Fruit fly (Drosophila melanogaster) whole organism, embryonic: ENCODE data around the gene Ugt35E1.

Source experiments
- Adf1 ChIP-seq: fragments of 200-800 bp; sonication (Bioruptor generic); IDR thresholded peaks from 2 replicates; pipeline ENCODE4 v1.3.6; 2022; ENCODE audit warnings: missing biosample characterization, missing genetic modification characterization
- Atf6 ChIP-seq: fragments of 200-800 bp; sonication (Bioruptor generic); IDR thresholded peaks from 2 replicates; pipeline ENCODE4 v1.3.6; 2022; ENCODE audit warnings: missing biosample characterization, missing genetic modification characterization
- Bdp1 ChIP-seq: fragments of 200-800 bp; sonication (Bioruptor generic); optimal IDR thresholded peaks from 3 replicates; lab custom pipeline; 2016; ENCODE audit warnings: missing biosample characterization, missing genetic modification characterization
- CG10462 ChIP-seq: fragments of 200-800 bp; sonication (Bioruptor generic); optimal IDR thresholded peaks from 2 replicates; lab custom pipeline; 2016; ENCODE audit warnings: missing biosample characterization, missing genetic modification characterization
- CG11093 ChIP-seq: fragments of 200-800 bp; sonication (Bioruptor generic); IDR thresholded peaks from 3 replicates; pipeline ENCODE4 v1.3.6; 2022; ENCODE audit warnings: missing biosample characterization, missing genetic modification characterization
- CG12155 ChIP-seq: fragments of 200-800 bp; sonication (Bioruptor generic); optimal IDR thresholded peaks from 3 replicates; lab custom pipeline; 2016; ENCODE audit warnings: missing biosample characterization, missing genetic modification characterization
- CG1529 ChIP-seq: fragments of 200-800 bp; sonication (Bioruptor generic); optimal IDR thresholded peaks from 3 replicates; lab custom pipeline; 2018; ENCODE audit warnings: missing biosample characterization, missing genetic modification characterization
- CG1602 ChIP-seq: fragments of 200-800 bp; sonication (Bioruptor generic); optimal IDR thresholded peaks from 3 replicates; lab custom pipeline; 2016; ENCODE audit warnings: missing biosample characterization, missing genetic modification characterization
- CG16863 ChIP-seq: fragments of 200-800 bp; sonication (Bioruptor generic); optimal IDR thresholded peaks from 3 replicates; lab custom pipeline; 2016; ENCODE audit warnings: missing biosample characterization, missing genetic modification characterization
- CG17328 ChIP-seq: fragments of 200-800 bp; sonication (Bioruptor generic); IDR thresholded peaks from 2 replicates; pipeline ENCODE4 v1.3.6; 2022; ENCODE audit warnings: missing biosample characterization, missing genetic modification characterization
- CG17385 ChIP-seq: fragments of 200-800 bp; sonication (Bioruptor generic); optimal IDR thresholded peaks from 3 replicates; lab custom pipeline; 2018; ENCODE audit warnings: missing biosample characterization, mild to moderate bottlenecking, missing genetic modification characterization
- CG17912 ChIP-seq: fragments of 200-800 bp; sonication (Bioruptor generic); optimal IDR thresholded peaks from 2 replicates; lab custom pipeline; 2018; ENCODE audit warnings: missing biosample characterization, mild to moderate bottlenecking, missing genetic modification characterization
- CG18011 ChIP-seq: fragments of 200-800 bp; sonication (Bioruptor generic); optimal IDR thresholded peaks from 2 replicates; lab custom pipeline; 2017; ENCODE audit warnings: missing biosample characterization, missing genetic modification characterization, mild to moderate bottlenecking, moderate library complexity, missing genotype
- CG33557 ChIP-seq: fragments of 200-800 bp; sonication (Bioruptor generic); optimal IDR thresholded peaks from 2 replicates; lab custom pipeline; 2019; ENCODE audit warnings: missing biosample characterization, mild to moderate bottlenecking, missing genetic modification characterization, moderate library complexity
- CG34224 ChIP-seq: fragments of 200-800 bp; sonication (Bioruptor generic); IDR thresholded peaks from 3 replicates; pipeline ENCODE4 v1.3.6; 2022; ENCODE audit warnings: missing biosample characterization, missing genetic modification characterization; ENCODE audit not compliant: partially characterized antibody
- CG6791 ChIP-seq: fragments of 200-800 bp; sonication (Bioruptor generic); IDR thresholded peaks from 3 replicates; pipeline ENCODE4 v1.3.6; 2022; ENCODE audit warnings: missing biosample characterization, missing genetic modification characterization; ENCODE audit not compliant: partially characterized antibody
- CG7271 ChIP-seq: fragments of 200-800 bp; sonication (Bioruptor generic); optimal IDR thresholded peaks from 2 replicates; lab custom pipeline; 2018; ENCODE audit warnings: missing biosample characterization, mild to moderate bottlenecking, missing genetic modification characterization, moderate library complexity
- CG7556 ChIP-seq: fragments of 200-800 bp; sonication (Bioruptor generic); optimal IDR thresholded peaks from 2 replicates; lab custom pipeline; 2017; ENCODE audit warnings: missing biosample characterization, mild to moderate bottlenecking, missing genetic modification characterization
- CG7839 ChIP-seq: fragments of 200-800 bp; sonication (Bioruptor generic); optimal IDR thresholded peaks from 3 replicates; lab custom pipeline; 2018; ENCODE audit warnings: missing biosample characterization, mild to moderate bottlenecking, missing genetic modification characterization, moderate library complexity
- CG8359 ChIP-seq: fragments of 200-800 bp; sonication (Bioruptor generic); optimal IDR thresholded peaks from 2 replicates; lab custom pipeline; 2017; ENCODE audit warnings: missing biosample characterization, mild to moderate bottlenecking, missing genetic modification characterization, borderline replicate concordance
- CG8478 ChIP-seq: fragments of >200 bp; optimal IDR thresholded peaks from 2 replicates; lab custom pipeline; 2018
- Dip3 ChIP-seq: fragments of 200-800 bp; sonication (Bioruptor generic); optimal IDR thresholded peaks from 3 replicates; lab custom pipeline; 2016; ENCODE audit warnings: missing biosample characterization, missing genetic modification characterization
- Dp ChIP-seq: fragments of 200-800 bp; sonication (Bioruptor generic); optimal IDR thresholded peaks from 2 replicates; lab custom pipeline; 2018; ENCODE audit warnings: missing biosample characterization, mild to moderate bottlenecking, missing genetic modification characterization, moderate library complexity
- HLH3B ChIP-seq: fragments of 200-800 bp; sonication (Bioruptor generic); IDR thresholded peaks from 2 replicates; pipeline ENCODE4 v1.3.6; 2022; ENCODE audit warnings: missing biosample characterization, missing genetic modification characterization
- Hr51 ChIP-seq, 2 experiments: fragments of 200-800 bp; sonication (Bioruptor generic); optimal IDR thresholded peaks; 2 replicates in 1 of 2; 3 replicates in 1 of 2; lab custom pipeline; 2016 to 2018; ENCODE audit warnings: missing biosample characterization in 2 of 2, missing genetic modification characterization in 2 of 2, mild to moderate bottlenecking in 1 of 2, moderate library complexity in 1 of 2
- Lim3 ChIP-seq: fragments of 200-800 bp; sonication (Bioruptor generic); IDR thresholded peaks from 2 replicates; pipeline ENCODE4 v1.3.6; 2022; ENCODE audit warnings: missing biosample characterization, missing genetic modification characterization
- Mad ChIP-seq: fragments of 200-800 bp; sonication (Bioruptor generic); optimal IDR thresholded peaks from 2 replicates; lab custom pipeline; 2016; ENCODE audit warnings: missing biosample characterization, missing genetic modification characterization
- Myb ChIP-seq: fragments of 200-800 bp; sonication (Bioruptor generic); optimal IDR thresholded peaks from 2 replicates; lab custom pipeline; 2016; ENCODE audit warnings: missing biosample characterization, missing genetic modification characterization
- NC2α ChIP-seq: fragments of 200-800 bp; sonication (Bioruptor generic); optimal IDR thresholded peaks from 2 replicates; lab custom pipeline; 2016; ENCODE audit warnings: missing biosample characterization, missing genetic modification characterization
- Taf1 ChIP-seq: fragments of 200-800 bp; sonication (Bioruptor generic); IDR thresholded peaks from 2 replicates; pipeline ENCODE4 v1.3.6; 2022; ENCODE audit warnings: missing biosample characterization, missing genetic modification characterization
- abd-A ChIP-seq: fragments of 200-800 bp; sonication (Bioruptor generic); optimal IDR thresholded peaks from 3 replicates; lab custom pipeline; 2019; ENCODE audit warnings: missing biosample characterization, mild to moderate bottlenecking, missing genetic modification characterization, moderate library complexity
- al ChIP-seq: fragments of 200-800 bp; sonication (Bioruptor generic); IDR thresholded peaks from 2 replicates; pipeline ENCODE4 v1.3.6; 2022; ENCODE audit warnings: missing biosample characterization, missing genetic modification characterization
- amos ChIP-seq: fragments of 200-800 bp; sonication (Bioruptor generic); IDR thresholded peaks from 2 replicates; pipeline ENCODE4 v1.3.6; 2022; ENCODE audit warnings: missing biosample characterization, missing genetic modification characterization; ENCODE audit not compliant: partially characterized antibody
- dmrt99B ChIP-seq: fragments of 200-800 bp; sonication (Bioruptor generic); optimal IDR thresholded peaks from 2 replicates; lab custom pipeline; 2018; ENCODE audit warnings: missing biosample characterization, mild to moderate bottlenecking, missing genetic modification characterization, moderate library complexity
- emc ChIP-seq: fragments of 200-800 bp; sonication (Bioruptor generic); optimal IDR thresholded peaks from 2 replicates; lab custom pipeline; 2016; ENCODE audit warnings: missing biosample characterization, missing genetic modification characterization
- hbn ChIP-seq: fragments of 200-800 bp; sonication (Bioruptor generic); IDR thresholded peaks from 2 replicates; pipeline ENCODE4 v1.3.6; 2022; ENCODE audit warnings: missing biosample characterization, missing genetic modification characterization; ENCODE audit not compliant: partially characterized antibody
- inv ChIP-seq: fragments of 200-800 bp; sonication (Bioruptor generic); IDR thresholded peaks from 2 replicates; pipeline ENCODE4 v1.3.6; 2022; ENCODE audit warnings: missing biosample characterization, missing genetic modification characterization; ENCODE audit not compliant: partially characterized antibody
- oc ChIP-seq: fragments of 200-800 bp; sonication (Bioruptor generic); optimal IDR thresholded peaks from 2 replicates; lab custom pipeline; 2018; ENCODE audit warnings: missing biosample characterization, mild to moderate bottlenecking, missing genetic modification characterization, moderate library complexity
- onecut ChIP-seq: fragments of 200-800 bp; sonication (Bioruptor generic); IDR thresholded peaks from 2 replicates; pipeline ENCODE4 v1.3.6; 2022; ENCODE audit warnings: missing biosample characterization, missing genetic modification characterization
- pfk ChIP-seq: fragments of 200-800 bp; sonication (Bioruptor generic); optimal IDR thresholded peaks from 2 replicates; lab custom pipeline; 2018; ENCODE audit warnings: missing biosample characterization, mild to moderate bottlenecking, missing genetic modification characterization, moderate library complexity
- pnt ChIP-seq: fragments of 200-800 bp; sonication (Bioruptor generic); optimal IDR thresholded peaks from 3 replicates; lab custom pipeline; 2016; ENCODE audit warnings: missing biosample characterization, missing genetic modification characterization
- prd ChIP-seq, 3 experiments: fragments of >200 bp in 2 of 3; fragments of 200-800 bp in 1 of 3; sonication (Bioruptor generic) in 1 of 3; optimal IDR thresholded peaks in 2 of 3; IDR thresholded peaks in 1 of 3; 2 replicates in 2 of 3; 3 replicates in 1 of 3; pipeline versions ENCODE4 v1.3.6 to Lab custom; 2017 to 2022; ENCODE audit warnings: missing biosample characterization in 1 of 3, missing genetic modification characterization in 1 of 3
- ssp ChIP-seq: fragments of 200-800 bp; sonication (Bioruptor generic); IDR thresholded peaks from 2 replicates; pipeline ENCODE4 v1.3.6; 2022; ENCODE audit warnings: missing biosample characterization, missing genetic modification characterization
- stc ChIP-seq: fragments of 200-800 bp; sonication (Bioruptor generic); IDR thresholded peaks from 2 replicates; pipeline ENCODE4 v1.3.6; 2022; ENCODE audit warnings: missing biosample characterization, missing genetic modification characterization
- stwl ChIP-seq: fragments of 200-800 bp; sonication (Bioruptor generic); optimal IDR thresholded peaks from 3 replicates; lab custom pipeline; 2018; ENCODE audit warnings: missing biosample characterization, mild to moderate bottlenecking, missing genetic modification characterization, moderate library complexity
- tup ChIP-seq: fragments of 200-800 bp; sonication (Bioruptor generic); optimal IDR thresholded peaks from 2 replicates; lab custom pipeline; 2016; ENCODE audit warnings: missing biosample characterization, mild to moderate bottlenecking, missing genetic modification characterization, moderate library complexity
- unpg ChIP-seq: fragments of 200-800 bp; sonication (Bioruptor generic); optimal IDR thresholded peaks from 3 replicates; lab custom pipeline; 2018; ENCODE audit warnings: missing biosample characterization, mild to moderate bottlenecking, missing genetic modification characterization, moderate library complexity
- wor ChIP-seq: fragments of 200-800 bp; sonication (Bioruptor generic); IDR thresholded peaks from 2 replicates; pipeline ENCODE4 v1.3.6; 2022; ENCODE audit warnings: missing biosample characterization, missing genetic modification characterization

Ugt35E1 gene

dm6 chr3R:11196648-11197388 is 30.9 kb upstream of the Ugt35E1 start (continued):
- TF ChIP-seq CG17912 (GFP tag; lab: Kevin White, UChicago) (peak; percentile 85), CG7839 (peak; percentile 100), Dip3 (peak; percentile 88), pnt (GFP tag; lab: Kevin White, UChicago) (peak; percentile 81), NC2α (GFP tag; lab: Kevin White, UChicago) (peak; percentile 77), CG7271 (tag; lab: Kevin White, UChicago) (peak; percentile 85), Dp (peak; percentile 23), tup (GFP tag; lab: Kevin White, UChicago) (peak; percentile 69), ssp (GFP tag; lab: Robert Waterston, UW) (peak; percentile 95), hbn (no peak), CG1602 (GFP tag; lab: Kevin White, UChicago) (peak; percentile 97), CG6791 (GFP tag; lab: Robert Waterston, UW) (no peak), pfk (GFP tag; lab: Kevin White, UChicago) (peak; percentile 50), CG34224 (GFP tag; lab: Robert Waterston, UW) (no peak), Bdp1 (GFP tag; lab: Kevin White, UChicago) (peak; percentile 80), wor (GFP tag; lab: Robert Waterston, UW) (peak; percentile 99), CG16863 (GFP tag; lab: Kevin White, UChicago) (peak; percentile 88), Mad (GFP tag; lab: Kevin White, UChicago) (peak; percentile 86), dmrt99B (tag; lab: Kevin White, UChicago) (peak; percentile 100), CG17328 (GFP tag; lab: Robert Waterston, UW) (peak; percentile 95), CG18011 (GFP tag; lab: Kevin White, UChicago) (peak; percentile 90), amos (GFP tag; lab: Robert Waterston, UW) (no peak; the same call in 1 of the 2 replicates), unpg (peak; percentile 98), Adf1 (GFP tag; lab: Robert Waterston, UW) (peak; percentile 88), CG7556 (peak; percentile 100), CG10462 (peak; percentile 91), Myb (GFP tag; lab: Kevin White, UChicago) (peak; percentile 69), oc (tag; lab: Kevin White, UChicago) (peak; percentile 97), Taf1 (GFP tag; lab: Robert Waterston, UW) (peak; percentile 94), inv (GFP tag; lab: Robert Waterston, UW) (no peak), CG8478 (no peak), prd (optimal IDR thresholded peaks at IDR 0.05; lab: Kevin White, UChicago) (no peak), prd (GFP tag; IDR thresholded peaks at IDR 0.05; lab: Robert Waterston, UW) (peak; percentile 98), CG11093 (GFP tag; lab: Robert Waterston, UW) (peak; percentile 98), CG1529 (peak; percentile 97), Hr51 (GFP tag; optimal IDR thresholded peaks at IDR 0.05; lab: Kevin White, UChicago) (peak; percentile 93 to 100), onecut (GFP tag; lab: Robert Waterston, UW) (peak; percentile 95), al (peak; percentile 99), Lim3 (GFP tag; lab: Robert Waterston, UW) (peak; percentile 96), abd-A (peak; percentile 98), emc (GFP tag; lab: Kevin White, UChicago) (peak; percentile 85), CG17385 (peak; percentile 96), CG12155 (peak; percentile 94), stwl (no peak), HLH3B (GFP tag; lab: Robert Waterston, UW) (peak; percentile 98), CG33557 (GFP tag; lab: Kevin White, UChicago) (peak; percentile 90), Atf6 (peak; percentile 99), CG8359 (GFP tag; lab: Kevin White, UChicago) (peak; percentile 93), stc (GFP tag; lab: Robert Waterston, UW) (peak; percentile 98)
